Worm (Caenorhabditis elegans) whole organism, late embryonic: ENCODE results near the gene srh-237.

Experiments used
- C08G9.2 ChIP-seq: sonication (generic microtip); optimal IDR thresholded peaks from 2 replicates; lab custom pipeline; 2016; ENCODE audit warnings: mild to moderate bottlenecking, missing genetic modification characterization, moderate library complexity, missing compliant biosample characterization
- F13H6.1 ChIP-seq: sonication (generic microtip); optimal IDR thresholded peaks from 2 replicates; lab custom pipeline; 2016; ENCODE audit warnings: missing genetic modification characterization, missing compliant biosample characterization
- K09A11.1 ChIP-seq: sonication (generic microtip); optimal IDR thresholded peaks from 2 replicates; lab custom pipeline; 2017; ENCODE audit warnings: antibody characterized with exemption, mild to moderate bottlenecking, missing genetic modification characterization, missing compliant biosample characterization; ENCODE audit not compliant: insufficient read depth
- ama-1 ChIP-seq: fragments of 150-350 bp; optimal IDR thresholded peaks from 2 replicates; lab custom pipeline; 2014
- ceh-14 ChIP-seq: sonication (generic microtip); optimal IDR thresholded peaks from 2 replicates; lab custom pipeline; 2016; ENCODE audit warnings: missing genotype, missing genetic modification characterization, missing compliant biosample characterization
- ceh-18 ChIP-seq: sonication (generic microtip); optimal IDR thresholded peaks from 2 replicates; lab custom pipeline; 2016; ENCODE audit warnings: missing genetic modification characterization, missing compliant biosample characterization
- ceh-24 ChIP-seq: sonication (generic microtip); optimal IDR thresholded peaks from 2 replicates; lab custom pipeline; 2016; ENCODE audit warnings: mild to moderate bottlenecking, missing genetic modification characterization, missing compliant biosample characterization
- ceh-30 ChIP-seq: fragments of 150-350 bp; optimal IDR thresholded peaks from 2 replicates; lab custom pipeline; 2014; ENCODE audit warnings: missing biosample characterization, missing genetic modification characterization
- ceh-34 ChIP-seq: sonication (generic microtip); optimal IDR thresholded peaks from 2 replicates; lab custom pipeline; 2016; ENCODE audit warnings: mild to moderate bottlenecking, missing genetic modification characterization, missing compliant biosample characterization
- che-1 ChIP-seq: sonication (generic microtip); optimal IDR thresholded peaks from 2 replicates; lab custom pipeline; 2016; ENCODE audit warnings: mild to moderate bottlenecking, missing genetic modification characterization, missing compliant biosample characterization
- dve-1 ChIP-seq: sonication (generic microtip); optimal IDR thresholded peaks from 2 replicates; lab custom pipeline; 2017; ENCODE audit warnings: antibody characterized with exemption, mild to moderate bottlenecking, missing genetic modification characterization, missing compliant biosample characterization
- elt-2 ChIP-seq: sonication (generic microtip); optimal IDR thresholded peaks from 2 replicates; lab custom pipeline; 2016; ENCODE audit warnings: missing genetic modification reagents, missing genetic modification characterization, missing compliant biosample characterization
- elt-4 ChIP-seq: sonication (generic microtip); optimal IDR thresholded peaks from 2 replicates; lab custom pipeline; 2016; ENCODE audit warnings: missing genetic modification characterization, missing compliant biosample characterization
- ets-4 ChIP-seq: sonication (generic microtip); optimal IDR thresholded peaks from 2 replicates; lab custom pipeline; 2016; ENCODE audit warnings: missing genetic modification characterization, missing compliant biosample characterization
- fax-1 ChIP-seq: sonication (generic microtip); optimal IDR thresholded peaks from 2 replicates; lab custom pipeline; 2016; ENCODE audit warnings: missing genotype, missing genetic modification characterization, missing compliant biosample characterization
- hlh-13 ChIP-seq: fragments of 200-800 bp; sonication (Bioruptor generic); optimal IDR thresholded peaks from 2 replicates; lab custom pipeline; 2018; ENCODE audit warnings: mild to moderate bottlenecking, missing genetic modification characterization, missing compliant biosample characterization
- hlh-15 ChIP-seq: sonication (generic microtip); optimal IDR thresholded peaks from 2 replicates; lab custom pipeline; 2016; ENCODE audit warnings: missing genetic modification characterization, missing compliant biosample characterization
- hlh-8 ChIP-seq: sonication (generic microtip); optimal IDR thresholded peaks from 2 replicates; lab custom pipeline; 2016; ENCODE audit warnings: missing genotype, missing genetic modification characterization, missing compliant biosample characterization
- lim-6 ChIP-seq: sonication (generic microtip); optimal IDR thresholded peaks from 2 replicates; lab custom pipeline; 2016; ENCODE audit warnings: missing genetic modification characterization, missing compliant biosample characterization
- lin-11 ChIP-seq: fragments of 200-800 bp; sonication (Bioruptor generic); optimal IDR thresholded peaks from 2 replicates; lab custom pipeline; 2018; ENCODE audit warnings: mild to moderate bottlenecking, missing genetic modification characterization, missing compliant biosample characterization
- madf-2 ChIP-seq: sonication (generic microtip); optimal IDR thresholded peaks from 2 replicates; lab custom pipeline; 2017; ENCODE audit warnings: missing genetic modification characterization, missing compliant biosample characterization
- mec-3 ChIP-seq: sonication (generic microtip); optimal IDR thresholded peaks from 2 replicates; lab custom pipeline; 2016; ENCODE audit warnings: borderline replicate concordance, missing genetic modification characterization, missing compliant biosample characterization
- nhr-232 ChIP-seq: sonication (generic microtip); optimal IDR thresholded peaks from 2 replicates; lab custom pipeline; 2016; ENCODE audit warnings: missing genetic modification characterization, missing compliant biosample characterization
- pat-9 ChIP-seq: fragments of 200-800 bp; sonication (Bioruptor generic); optimal IDR thresholded peaks from 2 replicates; lab custom pipeline; 2018; ENCODE audit warnings: mild to moderate bottlenecking, missing genetic modification characterization, moderate library complexity, missing compliant biosample characterization
- pax-1 ChIP-seq: fragments of 150-350 bp; optimal IDR thresholded peaks from 2 replicates; lab custom pipeline; 2014; ENCODE audit warnings: missing biosample characterization, missing genetic modification characterization
- pha-2 ChIP-seq: sonication (generic microtip); optimal IDR thresholded peaks from 2 replicates; lab custom pipeline; 2017; ENCODE audit warnings: mild to moderate bottlenecking, missing genetic modification characterization, missing compliant biosample characterization
- sdc-2 ChIP-seq: sonication (generic microtip); optimal IDR thresholded peaks from 2 replicates; lab custom pipeline; 2016; ENCODE audit warnings: missing genotype, missing genetic modification characterization, missing compliant biosample characterization
- syd-9 ChIP-seq: sonication (generic microtip); optimal IDR thresholded peaks from 2 replicates; lab custom pipeline; 2016; ENCODE audit warnings: mild to moderate bottlenecking, missing genetic modification characterization, moderate library complexity, missing compliant biosample characterization
- tbx-2 ChIP-seq: sonication (generic microtip); optimal IDR thresholded peaks from 2 replicates; lab custom pipeline; 2016; ENCODE audit warnings: missing genetic modification characterization, missing compliant biosample characterization
- unc-42 ChIP-seq: sonication (generic microtip); optimal IDR thresholded peaks from 2 replicates; lab custom pipeline; 2016; ENCODE audit warnings: missing genotype, missing genetic modification characterization, missing compliant biosample characterization

srh-237 gene

DNA sequence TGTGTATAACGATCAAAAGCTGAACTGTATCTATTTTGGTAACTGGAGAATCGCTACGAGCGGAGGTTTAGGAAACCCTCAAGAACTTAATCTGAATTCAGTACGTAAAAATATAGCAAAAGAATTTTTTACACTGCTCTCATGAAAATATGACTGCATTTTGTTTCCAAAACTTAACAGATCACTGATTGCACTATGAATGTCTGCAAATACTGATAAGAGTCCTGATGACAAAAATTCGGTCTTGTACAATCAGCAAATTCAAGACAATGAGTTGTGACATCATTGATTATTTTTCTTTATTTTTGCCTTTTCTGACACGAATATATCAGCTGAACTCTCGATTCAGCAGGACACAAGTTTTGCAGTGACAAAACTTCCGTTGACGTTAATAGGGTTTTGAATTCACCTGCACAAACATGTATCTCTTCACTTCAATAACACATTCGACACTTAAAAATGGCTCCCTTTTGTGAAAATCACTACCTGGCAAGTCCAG, at the start of gene srh-237:
TSS of gene srh-237 (plus strand) at position 449 of the 499 bp plus-strand sequence.
- no peak for TF ChIP-seq che-1

DNA sequence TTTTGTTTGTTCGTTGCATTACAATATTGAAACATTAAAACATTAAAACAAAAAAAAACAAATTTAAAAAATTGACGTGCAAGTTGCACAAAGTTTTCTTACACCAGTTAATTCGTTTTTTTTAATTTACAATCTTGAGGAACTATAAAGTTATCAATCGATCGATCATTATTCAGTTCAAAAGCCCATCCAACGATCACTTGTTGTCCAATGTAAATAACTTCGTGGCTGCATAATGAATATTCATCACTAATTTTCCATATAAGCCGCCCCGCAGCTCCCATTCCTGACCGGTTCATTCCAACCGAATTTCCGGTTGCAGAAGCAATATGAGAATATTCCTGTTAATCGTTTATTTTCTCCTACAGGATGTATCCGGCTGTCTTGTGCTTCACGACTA, 47.9 kb upstream of the srh-237 start, which contains the start of gene hpo-33:
TSS of gene hpo-33 (plus strand) at position 301 of the 400 bp plus-strand sequence.
- no peak for TF ChIP-seq mec-3 (tag; lab: Kevin White, UChicago)

DNA sequence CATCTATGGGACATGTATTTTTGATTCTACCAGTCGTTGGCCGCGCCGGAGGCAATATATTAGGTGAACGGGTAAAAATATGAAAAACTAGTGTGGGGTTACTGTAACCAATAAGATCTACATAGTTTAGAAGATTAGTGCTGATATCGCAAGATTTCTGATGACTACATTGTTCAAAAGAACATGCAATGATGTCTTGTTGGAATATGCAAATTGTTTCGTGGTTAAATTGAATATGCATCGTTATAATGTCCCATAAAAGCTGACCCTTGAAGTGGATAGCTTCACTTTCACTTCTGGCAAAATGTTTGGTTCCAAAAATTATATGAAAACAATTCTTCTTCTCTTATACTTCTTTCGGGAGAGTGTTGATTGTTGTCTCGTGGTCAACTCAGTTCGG, 45.7 kb upstream of the srh-237 start, which contains the start of gene F28B1.2:
TSS of gene F28B1.2 (plus strand) at position 301 of the 400 bp plus-strand sequence.
- TF ChIP-seq unc-42 (tag; lab: Kevin White, UChicago) (no peak), ama-1 (lab: Kevin White, UChicago) (no peak), ceh-24 (tag; lab: Kevin White, UChicago) (no peak), lim-6 (tag; lab: Kevin White, UChicago) (no peak), fax-1 (tag; lab: Kevin White, UChicago) (no peak), madf-2 (tag; lab: Kevin White, UChicago) (no peak), hlh-13 (GFP tag; lab: Kevin White, UChicago) (no peak), tbx-2 (tag; lab: Kevin White, UChicago) (no peak), ceh-14 (tag; lab: Kevin White, UChicago) (no peak), elt-4 (no peak), C08G9.2 (no peak), hlh-15 (tag; lab: Kevin White, UChicago) (no peak), K09A11.1 (tag; lab: Kevin White, UChicago) (no peak), ceh-34 (tag; lab: Kevin White, UChicago) (no peak), elt-2 (tag; lab: Kevin White, UChicago) (no peak), sdc-2 (tag; lab: Kevin White, UChicago) (no peak), lin-11 (tag; lab: Kevin White, UChicago) (no peak), pha-2 (tag; lab: Kevin White, UChicago) (no peak), ceh-18 (tag; lab: Kevin White, UChicago) (no peak)

DNA sequence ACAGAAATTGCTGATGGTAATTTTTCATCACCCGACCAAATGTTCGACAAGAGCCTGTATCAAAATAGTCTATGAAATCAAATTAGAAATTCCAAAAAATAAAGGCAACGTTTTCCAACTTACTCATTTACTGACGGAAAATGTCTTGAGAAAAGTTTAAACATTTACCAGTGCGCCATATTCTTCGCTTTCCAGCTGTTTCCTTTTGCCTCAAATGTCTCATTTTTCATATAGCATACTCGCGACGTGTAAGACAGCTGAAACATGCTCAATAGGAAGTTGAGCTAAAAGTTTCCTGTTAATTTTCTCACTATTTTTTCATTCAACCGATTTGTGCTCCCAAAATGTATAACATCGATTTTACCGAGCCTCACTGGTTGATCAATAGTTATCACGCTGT, 30.2 kb upstream of the srh-237 start, which contains the start of gene sri-66:
TSS of gene sri-66 (plus strand) at position 301 of the 400 bp plus-strand sequence.
- TF ChIP-seq ceh-24 (tag; lab: Kevin White, UChicago) (no peak), ceh-30 (tag; lab: Kevin White, UChicago) (no peak)
- TF ChIP-seq, all 69 proteins: peak for 0

DNA sequence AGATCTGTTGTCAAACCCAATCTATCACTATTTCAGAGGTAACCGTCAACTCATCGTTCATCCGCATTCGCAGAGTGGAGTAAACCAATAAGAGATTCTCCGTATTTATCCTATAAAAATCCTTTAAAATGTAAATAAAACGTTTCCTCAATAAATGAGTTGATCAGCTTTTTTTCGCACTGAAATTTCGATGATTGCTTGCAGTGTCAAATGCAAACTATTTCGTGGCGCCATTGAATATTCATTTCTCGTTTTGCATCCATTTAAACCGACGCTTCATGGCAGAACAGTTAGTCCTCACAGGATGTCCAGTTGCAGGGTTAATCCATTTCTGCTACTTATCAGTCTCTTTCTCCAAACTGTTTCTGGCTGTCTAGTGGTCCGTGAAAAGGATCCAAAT, 28.6 kb upstream of the srh-237 start, which contains the start of gene F28B1.9:
TSS of gene F28B1.9 (plus strand) at position 301 of the 400 bp plus-strand sequence.
- TF ChIP-seq dve-1 (tag; lab: Kevin White, UChicago) (no peak), pat-9 (no peak), K09A11.1 (tag; lab: Kevin White, UChicago) (no peak), syd-9 (no peak)

DNA sequence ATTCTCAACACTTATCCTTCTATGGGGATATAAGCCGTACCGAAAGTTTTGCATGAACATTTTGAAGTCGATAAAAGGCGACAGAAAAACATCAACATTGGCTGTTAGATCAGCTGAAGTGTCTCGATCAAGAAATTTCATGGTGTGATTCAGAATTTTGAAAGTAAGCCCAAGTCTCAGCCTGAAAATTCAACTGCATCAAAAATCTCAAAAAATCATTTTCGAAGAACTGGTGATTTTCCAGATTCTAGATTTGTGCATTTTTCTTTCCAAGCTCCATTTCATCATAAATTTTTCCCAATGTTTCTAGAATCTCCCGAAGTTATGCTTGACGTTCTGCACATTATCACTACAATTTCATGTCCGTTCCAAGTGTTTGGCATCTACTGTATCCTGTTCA, 25.5 kb upstream of the srh-237 start, which contains the start of gene srh-255:
TSS of gene srh-255 (plus strand) at position 301 of the 400 bp plus-strand sequence.
- TF ChIP-seq unc-42 (tag; lab: Kevin White, UChicago) (no peak), fax-1 (tag; lab: Kevin White, UChicago) (no peak), ceh-34 (tag; lab: Kevin White, UChicago) (no peak), K09A11.1 (tag; lab: Kevin White, UChicago) (no peak), nhr-232 (tag; lab: Kevin White, UChicago) (no peak), hlh-8 (no peak), tbx-2 (tag; lab: Kevin White, UChicago) (no peak), ama-1 (lab: Kevin White, UChicago) (no peak), pax-1 (no peak), lin-11 (tag; lab: Kevin White, UChicago) (no peak), ets-4 (tag; lab: Kevin White, UChicago) (no peak), F13H6.1 (tag; lab: Kevin White, UChicago) (no peak)
